Worm (Caenorhabditis elegans) whole organism, early embryonic: ENCODE measurements around the gene nhr-154.

Experiments
- B0310.2 ChIP-seq: sonication (generic microtip); optimal IDR thresholded peaks from 2 replicates; lab custom pipeline; 2016; ENCODE audit warnings: mild to moderate bottlenecking, missing genetic modification characterization, missing compliant biosample characterization
- F13C5.2 ChIP-seq: sonication (generic microtip); optimal IDR thresholded peaks from 2 replicates; lab custom pipeline; 2017; ENCODE audit warnings: mild to moderate bottlenecking, missing genetic modification characterization, inconsistent platforms, missing compliant biosample characterization
- aly-1 ChIP-seq: sonication (generic microtip); optimal IDR thresholded peaks from 2 replicates; lab custom pipeline; 2016; ENCODE audit warnings: missing genetic modification characterization, missing compliant biosample characterization
- ama-1 ChIP-seq: fragments of 150-350 bp; optimal IDR thresholded peaks from 2 replicates; lab custom pipeline; 2014
- ceh-13 ChIP-seq: fragments of 200-800 bp; sonication (Bioruptor generic); optimal IDR thresholded peaks from 2 replicates; lab custom pipeline; 2018; ENCODE audit warnings: mild to moderate bottlenecking, missing genetic modification characterization, missing compliant biosample characterization
- ceh-36 ChIP-seq: sonication (generic microtip); optimal IDR thresholded peaks from 2 replicates; lab custom pipeline; 2016; ENCODE audit warnings: missing genetic modification characterization, inconsistent platforms, missing compliant biosample characterization
- flt-1 ChIP-seq: fragments of 200-800 bp; sonication (Bioruptor generic); IDR thresholded peaks from 2 replicates; pipeline ENCODE4 v1.3.6; 2022; ENCODE audit warnings: missing genetic modification characterization, missing compliant biosample characterization
- hmbx-1 ChIP-seq: sonication (generic microtip); optimal IDR thresholded peaks from 2 replicates; lab custom pipeline; 2016; ENCODE audit warnings: mild to moderate bottlenecking, missing genetic modification characterization, missing compliant biosample characterization
- hmg-4 ChIP-seq: fragments of 200-800 bp; sonication (Bioruptor generic); optimal IDR thresholded peaks from 2 replicates; lab custom pipeline; 2018; ENCODE audit warnings: mild to moderate bottlenecking, missing genetic modification characterization, missing compliant biosample characterization
- hnd-1 ChIP-seq: sonication (generic microtip); optimal IDR thresholded peaks from 2 replicates; lab custom pipeline; 2016; ENCODE audit warnings: missing genetic modification characterization, missing compliant biosample characterization
- tbx-11 ChIP-seq: fragments of 200-800 bp; sonication (Bioruptor generic); IDR thresholded peaks from 2 replicates; pipeline ENCODE4 v1.3.6; 2022; ENCODE audit warnings: missing genetic modification characterization, missing compliant biosample characterization
- tbx-37 ChIP-seq: fragments of 200-800 bp; sonication (Bioruptor generic); conservative IDR thresholded peaks from 2 replicates; pipeline ENCODE4 v1.3.6; 2022; ENCODE audit warnings: missing genetic modification reagents, missing genetic modification characterization, missing compliant biosample characterization
- tra-4 ChIP-seq: sonication (generic microtip); optimal IDR thresholded peaks from 2 replicates; lab custom pipeline; 2017; ENCODE audit warnings: missing genetic modification characterization, missing compliant biosample characterization

DNA sequence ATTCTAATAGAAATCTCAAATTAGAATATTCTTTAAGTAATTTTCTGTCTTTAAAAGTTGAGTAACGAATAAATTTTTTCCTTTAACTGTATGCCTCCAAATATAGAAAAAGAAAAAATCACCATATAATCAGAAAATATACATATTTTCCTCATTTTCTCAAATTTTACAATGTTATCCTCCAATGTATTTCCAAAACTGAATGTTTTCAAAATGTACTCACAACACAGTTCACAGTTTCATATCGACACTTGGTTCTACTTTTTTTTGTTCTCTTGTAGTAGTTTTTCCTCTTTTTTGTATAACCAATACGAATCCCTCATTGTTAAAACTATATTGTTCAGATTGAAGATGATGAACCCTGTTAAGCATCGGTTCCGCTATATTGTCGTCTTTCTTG lies 47.5 kb upstream of the nhr-154 start, which contains the start of gene F10C2.7:
- TF ChIP-seq flt-1: no peak
- no peak for TF ChIP-seq hmbx-1
- no peak for TF ChIP-seq B0310.2 (tag; lab: Kevin White, UChicago)
- TF ChIP-seq ceh-36 (tag; lab: Kevin White, UChicago): no peak
- no peak for TF ChIP-seq F13C5.2 (tag; lab: Kevin White, UChicago)
- no peak for TF ChIP-seq tra-4 (tag; lab: Kevin White, UChicago)
- TF ChIP-seq ama-1 (lab: Kevin White, UChicago): no peak
- TF ChIP-seq tbx-37: no peak
- TF ChIP-seq hmg-4 (GFP tag; lab: Kevin White, UChicago): no peak
- no peak for TF ChIP-seq hnd-1
- no peak for TF ChIP-seq tbx-11
- TF ChIP-seq ceh-13 (GFP tag; lab: Kevin White, UChicago): no peak
- TF ChIP-seq aly-1 (tag; lab: Kevin White, UChicago): no peak
